Worm (Caenorhabditis elegans) whole organism, L2 larva: ENCODE data around the gene C27D6.1.

Source experiments
- R02D3.7 ChIP-seq: fragments of 150-350 bp; optimal IDR thresholded peaks from 2 replicates; lab custom pipeline; 2014; ENCODE audit warnings: missing biosample characterization, missing genetic modification characterization
- ceh-82 ChIP-seq: fragments of 150-350 bp; optimal IDR thresholded peaks from 2 replicates; lab custom pipeline; 2014; ENCODE audit warnings: missing biosample characterization, missing genetic modification characterization
- elt-1 ChIP-seq: fragments of 150-350 bp; optimal IDR thresholded peaks from 2 replicates; lab custom pipeline; 2014; ENCODE audit warnings: missing biosample characterization, missing genetic modification characterization
- elt-3 ChIP-seq: sonication (generic microtip); optimal IDR thresholded peaks from 2 replicates; lab custom pipeline; 2017; ENCODE audit warnings: missing biosample characterization, missing genetic modification characterization
- fos-1 ChIP-seq: fragments of 150-350 bp; optimal IDR thresholded peaks from 2 replicates; lab custom pipeline; 2014; ENCODE audit warnings: missing biosample characterization, missing genetic modification characterization
- lsy-2 ChIP-seq, 2 experiments: fragments of 150-350 bp in 1 of 2; sonication (generic microtip) in 1 of 2; optimal IDR thresholded peaks; 2 replicates each; lab custom pipeline; 2014 to 2017; ENCODE audit warnings: missing biosample characterization in 2 of 2, missing genetic modification characterization in 2 of 2
- mab-5 ChIP-seq: fragments of 150-350 bp; optimal IDR thresholded peaks from 2 replicates; lab custom pipeline; 2014; ENCODE audit warnings: missing biosample characterization, missing genetic modification characterization
- mdl-1 ChIP-seq, 2 experiments: fragments of 150-350 bp in 1 of 2; sonication (generic microtip) in 1 of 2; optimal IDR thresholded peaks; 2 replicates each; lab custom pipeline; 2017; ENCODE audit warnings: missing biosample characterization in 2 of 2, missing genetic modification characterization in 2 of 2
- nhr-6 ChIP-seq: fragments of 150-350 bp; optimal IDR thresholded peaks from 2 replicates; lab custom pipeline; 2014; ENCODE audit warnings: missing biosample characterization, missing genetic modification characterization
- nhr-77 ChIP-seq: fragments of 150-350 bp; optimal IDR thresholded peaks from 2 replicates; lab custom pipeline; 2014; ENCODE audit warnings: missing biosample characterization, missing genetic modification characterization
- sem-4 ChIP-seq: fragments of 150-350 bp; optimal IDR thresholded peaks from 2 replicates; lab custom pipeline; 2014; ENCODE audit warnings: missing biosample characterization, missing genetic modification reagents, missing genetic modification characterization
- skn-1 ChIP-seq: sonication (generic microtip); optimal IDR thresholded peaks from 2 replicates; lab custom pipeline; 2017; ENCODE audit warnings: missing biosample characterization, missing genetic modification characterization
- ztf-1 ChIP-seq: fragments of 200-800 bp; sonication (Bioruptor generic); conservative IDR thresholded peaks from 2 replicates; pipeline ENCODE4 v1.3.6; 2022; ENCODE audit warnings: missing genetic modification characterization, missing compliant biosample characterization
- ztf-4 ChIP-seq: fragments of 150-350 bp; optimal IDR thresholded peaks from 2 replicates; lab custom pipeline; 2014; ENCODE audit warnings: missing biosample characterization, missing genetic modification characterization

DNA sequence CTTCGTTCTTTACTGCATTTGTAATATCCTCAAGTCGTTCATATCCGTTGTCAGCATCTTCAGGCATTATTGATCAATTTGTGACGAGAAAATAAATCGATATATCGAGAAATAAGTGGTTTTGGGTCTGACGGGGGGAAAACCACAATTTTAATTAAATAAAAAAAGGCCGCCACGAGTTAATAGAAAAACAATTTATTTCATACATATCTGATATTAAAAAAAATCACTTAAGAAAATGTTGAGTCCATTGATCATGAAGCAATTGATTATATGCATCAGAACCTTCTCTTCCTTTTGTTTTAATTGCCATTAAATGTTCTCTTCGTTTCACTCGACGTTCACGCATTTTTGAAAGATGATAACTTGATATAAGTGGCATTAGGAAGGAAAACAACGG is 24.2 kb upstream of the C27D6.1 start, which contains the start of gene F58A6.5:
- no peak for TF ChIP-seq R02D3.7 (tag; lab: Kevin White, UChicago)
- no peak for TF ChIP-seq fos-1 (tag; lab: Kevin White, UChicago)
- no peak for TF ChIP-seq ztf-1
- no peak for TF ChIP-seq ztf-4
- TF ChIP-seq elt-1: no peak
- no peak for TF ChIP-seq lsy-2 (tag; optimal IDR thresholded peaks at IDR 0.05; lab: Kevin White, UChicago)
- TF ChIP-seq sem-4: no peak
- no peak for TF ChIP-seq skn-1 (tag; lab: Kevin White, UChicago)
- no peak for TF ChIP-seq mdl-1 (tag; optimal IDR thresholded peaks at IDR 0.05; lab: Kevin White, UChicago)
- TF ChIP-seq nhr-77 (tag; lab: Kevin White, UChicago): no peak
- no peak for TF ChIP-seq ceh-82 (tag; lab: Kevin White, UChicago)
- TF ChIP-seq nhr-6 (tag; lab: Kevin White, UChicago): no peak
- TF ChIP-seq mab-5: no peak
- TF ChIP-seq elt-3 (tag; lab: Kevin White, UChicago): no peak
